Worm (Caenorhabditis elegans) whole organism, L3 larva: ENCODE data around the gene unc-112.

Experiments
- R02D3.7 ChIP-seq: fragments of 150-350 bp; optimal IDR thresholded peaks from 2 replicates; lab custom pipeline; 2014; ENCODE audit warnings: missing biosample characterization, missing genetic modification characterization
- ZK546.5 ChIP-seq: sonication (generic microtip); optimal IDR thresholded peaks from 2 replicates; lab custom pipeline; 2017; ENCODE audit warnings: missing biosample characterization, missing genetic modification characterization
- aly-2 ChIP-seq: fragments of 150-350 bp; optimal IDR thresholded peaks from 2 replicates; lab custom pipeline; 2014; ENCODE audit warnings: missing biosample characterization, missing genetic modification characterization
- ama-1 ChIP-seq: fragments of 150-350 bp; optimal IDR thresholded peaks from 2 replicates; lab custom pipeline; 2018
- ceh-28 ChIP-seq: fragments of 150-350 bp; optimal IDR thresholded peaks from 2 replicates; lab custom pipeline; 2014; ENCODE audit warnings: missing biosample characterization, missing genetic modification reagents, missing genetic modification characterization
- ceh-82 ChIP-seq: fragments of 150-350 bp; optimal IDR thresholded peaks from 2 replicates; lab custom pipeline; 2014; ENCODE audit warnings: missing biosample characterization, missing genetic modification characterization
- ceh-9 ChIP-seq: sonication (generic microtip); optimal IDR thresholded peaks from 2 replicates; lab custom pipeline; 2018; ENCODE audit warnings: missing biosample characterization, missing genetic modification characterization
- daf-12 ChIP-seq: fragments of 150-350 bp; optimal IDR thresholded peaks from 2 replicates; lab custom pipeline; 2014; ENCODE audit warnings: missing biosample characterization, missing genetic modification reagents, missing genetic modification characterization
- egl-27 ChIP-seq: sonication (generic microtip); optimal IDR thresholded peaks from 4 replicates; lab custom pipeline; 2017; ENCODE audit warnings: missing biosample characterization, missing genetic modification reagents, missing genetic modification characterization
- egl-5 ChIP-seq: fragments of 150-350 bp; optimal IDR thresholded peaks from 2 replicates; lab custom pipeline; 2017; ENCODE audit warnings: missing biosample characterization, missing genetic modification reagents, missing genetic modification characterization, inconsistent platforms
- elt-1 ChIP-seq: fragments of 150-350 bp; optimal IDR thresholded peaks from 2 replicates; lab custom pipeline; 2014; ENCODE audit warnings: missing biosample characterization, missing genetic modification characterization
- eor-1 ChIP-seq, 2 experiments: fragments of 150-350 bp; optimal IDR thresholded peaks; 2 replicates each; lab custom pipeline; 2014 to 2018; ENCODE audit warnings: missing biosample characterization in 2 of 2, missing genetic modification characterization in 2 of 2
- fkh-10 ChIP-seq: sonication (generic microtip); optimal IDR thresholded peaks from 2 replicates; lab custom pipeline; 2017; ENCODE audit warnings: missing biosample characterization, missing genetic modification reagents, missing genetic modification characterization
- fos-1 ChIP-seq: fragments of 150-350 bp; optimal IDR thresholded peaks from 2 replicates; lab custom pipeline; 2014; ENCODE audit warnings: missing biosample characterization, missing genetic modification characterization
- hmg-11 ChIP-seq: sonication (generic microtip); optimal IDR thresholded peaks from 2 replicates; lab custom pipeline; 2016; ENCODE audit warnings: missing genetic modification characterization, missing compliant biosample characterization
- lin-15B ChIP-seq: fragments of 150-350 bp; optimal IDR thresholded peaks from 2 replicates; lab custom pipeline; 2014; ENCODE audit warnings: missing biosample characterization, missing genetic modification characterization
- lin-39 ChIP-seq: fragments of 150-350 bp; optimal IDR thresholded peaks from 2 replicates; lab custom pipeline; 2018; ENCODE audit warnings: missing biosample characterization, missing genetic modification reagents, missing genetic modification characterization
- mdl-1 ChIP-seq: fragments of 150-350 bp; optimal IDR thresholded peaks from 2 replicates; lab custom pipeline; 2014; ENCODE audit warnings: missing biosample characterization, missing genetic modification characterization
- mml-1 ChIP-seq: fragments of 150-350 bp; sonication (generic microtip); optimal IDR thresholded peaks from 3 replicates; lab custom pipeline; 2014; ENCODE audit warnings: missing biosample characterization, missing genetic modification characterization
- nhr-23 ChIP-seq: fragments of 150-350 bp; optimal IDR thresholded peaks from 2 replicates; lab custom pipeline; 2014; ENCODE audit warnings: missing biosample characterization, missing genetic modification reagents, missing genetic modification characterization
- nhr-237 ChIP-seq: fragments of 150-350 bp; optimal IDR thresholded peaks from 2 replicates; lab custom pipeline; 2014; ENCODE audit warnings: missing biosample characterization, missing genetic modification characterization
- nhr-25 ChIP-seq: sonication (generic microtip); optimal IDR thresholded peaks from 2 replicates; lab custom pipeline; 2017; ENCODE audit warnings: missing biosample characterization, missing genetic modification characterization
- nhr-43 ChIP-seq: sonication (generic microtip); optimal IDR thresholded peaks from 2 replicates; lab custom pipeline; 2016; ENCODE audit warnings: mild to moderate bottlenecking, missing genetic modification characterization, missing compliant biosample characterization; ENCODE audit not compliant: poor library complexity, severe bottlenecking
- nhr-76 ChIP-seq: fragments of 150-350 bp; sonication (generic microtip); optimal IDR thresholded peaks from 5 replicates; lab custom pipeline; 2014; ENCODE audit warnings: missing biosample characterization, missing genetic modification characterization
- nhr-77 ChIP-seq: fragments of 150-350 bp; optimal IDR thresholded peaks from 2 replicates; lab custom pipeline; 2014; ENCODE audit warnings: missing biosample characterization, missing genetic modification characterization
- pha-4 ChIP-seq: fragments of 150-350 bp; optimal IDR thresholded peaks from 2 replicates; lab custom pipeline; 2014; ENCODE audit warnings: missing biosample characterization, missing genetic modification reagents, missing genetic modification characterization
- pqm-1 ChIP-seq: fragments of 150-350 bp; optimal IDR thresholded peaks from 2 replicates; lab custom pipeline; 2017; ENCODE audit warnings: missing biosample characterization, missing genetic modification characterization, inconsistent platforms
- sea-2 ChIP-seq: fragments of 150-350 bp; sonication (generic microtip); optimal IDR thresholded peaks from 4 replicates; lab custom pipeline; 2014; ENCODE audit warnings: missing biosample characterization, missing genetic modification reagents, missing genetic modification characterization
- skn-1 ChIP-seq: fragments of 150-350 bp; optimal IDR thresholded peaks from 2 replicates; lab custom pipeline; 2014; ENCODE audit warnings: missing biosample characterization, missing genetic modification characterization
- snpc-4 ChIP-seq: fragments of 150-350 bp; optimal IDR thresholded peaks from 2 replicates; lab custom pipeline; 2014; ENCODE audit warnings: missing biosample characterization, missing genetic modification characterization
- tbx-2 ChIP-seq: sonication (generic microtip); optimal IDR thresholded peaks from 2 replicates; lab custom pipeline; 2016; ENCODE audit warnings: mild to moderate bottlenecking, missing genetic modification characterization, missing compliant biosample characterization
- unc-39 ChIP-seq: sonication (generic microtip); optimal IDR thresholded peaks from 4 replicates; lab custom pipeline; 2017; ENCODE audit warnings: missing biosample characterization, missing genetic modification characterization
- unc-62 ChIP-seq: fragments of 150-350 bp; sonication (generic microtip); optimal IDR thresholded peaks from 4 replicates; lab custom pipeline; 2014; ENCODE audit warnings: missing biosample characterization, missing genetic modification reagents, missing genetic modification characterization
- ztf-11 ChIP-seq: fragments of 150-350 bp; optimal IDR thresholded peaks from 2 replicates; lab custom pipeline; 2014; ENCODE audit warnings: missing biosample characterization, missing genetic modification characterization
- ztf-4 ChIP-seq: fragments of 150-350 bp; optimal IDR thresholded peaks from 2 replicates; lab custom pipeline; 2014; ENCODE audit warnings: missing biosample characterization, missing genetic modification characterization

The unc-112 gene

ce11 chrV:14728754-14729153 lies 32.3 kb upstream of the unc-112 start, which contains the start of gene Y50E8A.2:
TSS of gene Y50E8A.2 (minus strand) at chrV:14728854.
- TF ChIP-seq lin-15B (tag; lab: Kevin White, UChicago) (no peak), tbx-2 (tag; lab: Kevin White, UChicago) (no peak), unc-39 (tag; lab: Kevin White, UChicago) (no peak), ztf-11 (no peak), nhr-23 (tag; lab: Kevin White, UChicago) (no peak), pqm-1 (tag; lab: Kevin White, UChicago) (no peak), mdl-1 (tag; lab: Kevin White, UChicago) (no peak), unc-62 (GFP tag; lab: Kevin White, UChicago) (no peak), elt-1 (no peak), eor-1 (tag; optimal IDR thresholded peaks at IDR 0.05; lab: Kevin White, UChicago) (no peak), egl-5 (tag; lab: Kevin White, UChicago) (no peak), fos-1 (no peak), nhr-77 (tag; lab: Kevin White, UChicago) (no peak), snpc-4 (tag; lab: Kevin White, UChicago) (no peak)
- TF ChIP-seq, all 47 proteins: peak for 0

- TF ChIP-seq snpc-4 (tag; lab: Kevin White, UChicago) (no peak), unc-39 (tag; lab: Kevin White, UChicago) (no peak), elt-1 (no peak), nhr-43 (no peak), ceh-9 (no peak), sea-2 (GFP tag; lab: Kevin White, UChicago) (no peak), hmg-11 (tag; lab: Kevin White, UChicago) (no peak), daf-12 (tag; lab: Kevin White, UChicago) (no peak), ZK546.5 (tag; lab: Kevin White, UChicago) (no peak), skn-1 (tag; lab: Kevin White, UChicago) (no peak), eor-1 (tag; optimal IDR thresholded peaks at IDR 0.05; lab: Kevin White, UChicago) (no peak), ztf-11 (no peak), ama-1 (lab: Kevin White, UChicago) (no peak), nhr-76 (tag; lab: Kevin White, UChicago) (no peak), nhr-77 (tag; lab: Kevin White, UChicago) (no peak), ceh-82 (tag; lab: Kevin White, UChicago) (no peak), fkh-10 (GFP tag; lab: Kevin White, UChicago) (no peak), tbx-2 (tag; lab: Kevin White, UChicago) (no peak), R02D3.7 (tag; lab: Kevin White, UChicago) (no peak)
These were observed 30.1 kb upstream of the unc-112 start, which contains the start of gene Y50E8A.1 for ce11 chrV:14726596-14726995. TSS of gene Y50E8A.1 (plus strand) at chrV:14726896.

ce11 chrV:14725409-14725808 lies 29.0 kb upstream of the unc-112 start:
- peak; percentile 57 for TF ChIP-seq nhr-43
- no peak for TF ChIP-seq daf-12 (tag; lab: Kevin White, UChicago)
- no peak for TF ChIP-seq mml-1 (tag; lab: Kevin White, UChicago)
- no peak for TF ChIP-seq sea-2 (GFP tag; lab: Kevin White, UChicago)
- no peak for TF ChIP-seq lin-15B (tag; lab: Kevin White, UChicago)
- TF ChIP-seq egl-27 (tag; lab: Kevin White, UChicago): no peak
- no peak for TF ChIP-seq ztf-4 (tag; lab: Kevin White, UChicago)

- TF ChIP-seq lin-39 (tag; lab: Kevin White, UChicago) (no peak), unc-62 (GFP tag; lab: Kevin White, UChicago) (no peak), nhr-76 (tag; lab: Kevin White, UChicago) (no peak), nhr-23 (tag; lab: Kevin White, UChicago) (no peak), fkh-10 (GFP tag; lab: Kevin White, UChicago) (no peak), nhr-237 (tag; lab: Kevin White, UChicago) (no peak), ztf-11 (no peak), mml-1 (tag; lab: Kevin White, UChicago) (no peak), nhr-43 (no peak), tbx-2 (tag; lab: Kevin White, UChicago) (no peak), aly-2 (tag; lab: Kevin White, UChicago) (no peak), ceh-28 (tag; lab: Kevin White, UChicago) (no peak), nhr-25 (tag; lab: Kevin White, UChicago) (no peak), pha-4 (tag; lab: Kevin White, UChicago) (no peak), ceh-82 (tag; lab: Kevin White, UChicago) (no peak)
These were observed 26.6 kb upstream of the unc-112 start, which contains the start of gene R08A2.7 for ce11 chrV:14723020-14723419. TSS of gene R08A2.7 (plus strand) at chrV:14723320.
